Fruit fly (Drosophila melanogaster): ENCODE results near the gene CG46320.

CG46320 gene

dm6 chr3L:5663876-5664718, at the start of gene CG46320:
Gene CG46320, plus strand, starts transcription at chr3L:5664121.
- TF ChIP-seq CG17801 (GFP tag; optimal IDR thresholded peaks at IDR 0.05; ENCODE audit: partially characterized antibody): no peak

dm6 chr3L:5615744-5616143, 48.2 kb upstream of the CG46320 start:
- no peak for TF ChIP-seq CG17801 (GFP tag; optimal IDR thresholded peaks at IDR 0.05; ENCODE audit: partially characterized antibody)

- TF ChIP-seq CG17801 (GFP tag; optimal IDR thresholded peaks at IDR 0.05; ENCODE audit: partially characterized antibody): no peak
Observed at dm6 chr3L:5616472-5616871, 47.4 kb upstream of the CG46320 start.

- no peak for TF ChIP-seq CG17801 (GFP tag; optimal IDR thresholded peaks at IDR 0.05; ENCODE audit: partially characterized antibody)
Observed at dm6 chr3L:5617395-5617794, 46.5 kb upstream of the CG46320 start.

dm6 chr3L:5618697-5619096, 45.2 kb upstream of the CG46320 start:
- TF ChIP-seq CG17801 (GFP tag; optimal IDR thresholded peaks at IDR 0.05; ENCODE audit: partially characterized antibody): no peak

- TF ChIP-seq CG17801 (GFP tag; optimal IDR thresholded peaks at IDR 0.05; ENCODE audit: partially characterized antibody): no peak
Observed at dm6 chr3L:5621506-5621905, 42.4 kb upstream of the CG46320 start.

- TF ChIP-seq CG17801 (GFP tag; optimal IDR thresholded peaks at IDR 0.05; ENCODE audit: partially characterized antibody): no peak
Observed at dm6 chr3L:5621908-5622307, 42.0 kb upstream of the CG46320 start.

dm6 chr3L:5623296-5623695, 40.6 kb upstream of the CG46320 start:
- no peak for TF ChIP-seq CG17801 (GFP tag; optimal IDR thresholded peaks at IDR 0.05; ENCODE audit: partially characterized antibody)

dm6 chr3L:5625121-5625667, 38.7 kb upstream of the CG46320 start:
- TF ChIP-seq CG17801 (GFP tag; optimal IDR thresholded peaks at IDR 0.05; ENCODE audit: partially characterized antibody): no peak

- TF ChIP-seq CG17801 (GFP tag; optimal IDR thresholded peaks at IDR 0.05; ENCODE audit: partially characterized antibody): no peak
Observed at dm6 chr3L:5626465-5626864, 37.5 kb upstream of the CG46320 start.

- TF ChIP-seq CG17801 (GFP tag; optimal IDR thresholded peaks at IDR 0.05; ENCODE audit: partially characterized antibody): no peak
Observed at dm6 chr3L:5627816-5628215, 36.1 kb upstream of the CG46320 start.

dm6 chr3L:5630176-5630583, 33.7 kb upstream of the CG46320 start:
- TF ChIP-seq CG17801 (GFP tag; optimal IDR thresholded peaks at IDR 0.05; ENCODE audit: partially characterized antibody): no peak

dm6 chr3L:5630608-5631080, 33.3 kb upstream of the CG46320 start, which contains the start of gene Blimp-1:
Gene Blimp-1, plus strand, starts transcription at chr3L:5630983.
- TF ChIP-seq CG17801 (GFP tag; optimal IDR thresholded peaks at IDR 0.05; ENCODE audit: partially characterized antibody): no peak

- no peak for TF ChIP-seq CG17801 (GFP tag; optimal IDR thresholded peaks at IDR 0.05; ENCODE audit: partially characterized antibody)
Observed at dm6 chr3L:5631917-5632316, 32.0 kb upstream of the CG46320 start.

dm6 chr3L:5633247-5634187, 30.4 kb upstream of the CG46320 start:
- no peak for TF ChIP-seq CG17801 (GFP tag; optimal IDR thresholded peaks at IDR 0.05; ENCODE audit: partially characterized antibody)
